Fruit fly (Drosophila melanogaster) whole organism, pupa: Measurements from ENCODE around the gene Remo.

Experiments
- CG12605 ChIP-seq: fragments of 200-800 bp; sonication (Bioruptor generic); IDR thresholded peaks from 2 replicates; pipeline ENCODE4 v1.3.6; 2022; ENCODE audit warnings: missing biosample characterization, missing genetic modification characterization
- CG13204 ChIP-seq: fragments of 200-800 bp; sonication (Bioruptor generic); optimal IDR thresholded peaks from 2 replicates; lab custom pipeline; 2018; ENCODE audit warnings: missing biosample characterization, mild to moderate bottlenecking, missing genetic modification characterization, moderate library complexity
- CG34367 ChIP-seq: fragments of 200-800 bp; sonication (Bioruptor generic); optimal IDR thresholded peaks from 2 replicates; lab custom pipeline; 2018; ENCODE audit warnings: missing biosample characterization, mild to moderate bottlenecking, missing genetic modification characterization
- EcR ChIP-seq: fragments of 200-800 bp; sonication (Bioruptor generic); optimal IDR thresholded peaks from 3 replicates; lab custom pipeline; 2019; ENCODE audit warnings: missing biosample characterization, missing genetic modification characterization, mild to moderate bottlenecking, moderate library complexity, missing genetic modification reagents
- Ets98B ChIP-seq: fragments of 200-800 bp; sonication (Bioruptor generic); IDR thresholded peaks from 2 replicates; pipeline ENCODE4 v1.3.6; 2022; ENCODE audit warnings: missing biosample characterization, missing genetic modification characterization
- gl ChIP-seq: fragments of 200-800 bp; sonication (Bioruptor generic); optimal IDR thresholded peaks from 2 replicates; lab custom pipeline; 2018; ENCODE audit warnings: missing biosample characterization, mild to moderate bottlenecking, missing genetic modification characterization

dm6 chrX:13258048-13258756 lies 29.6 kb upstream of the Remo start, which contains the start of the genes mew and CG15742:
- TF ChIP-seq CG13204 (GFP tag; lab: Kevin White, UChicago) (no peak), CG12605 (GFP tag; lab: Robert Waterston, UW) (no peak), EcR (GFP tag; lab: Kevin White, UChicago) (no peak), gl (tag; lab: Kevin White, UChicago) (no peak), Ets98B (GFP tag; lab: Robert Waterston, UW) (no peak), CG34367 (tag; lab: Kevin White, UChicago) (no peak)
